Worm (Caenorhabditis elegans) whole organism, young adult: ENCODE data around the gene clec-197.
A peak's percentile ranks its signal among the peaks of the same experiment; 100 is the strongest.

Source experiments
- F23B12.7 ChIP-seq: sonication (generic microtip); optimal IDR thresholded peaks from 2 replicates; lab custom pipeline; 2017; ENCODE audit warnings: missing genetic modification characterization, mild to moderate bottlenecking, missing compliant biosample characterization, antibody characterized with exemption, moderate library complexity; ENCODE audit not compliant: insufficient read depth
- F55B11.4 ChIP-seq: sonication (generic microtip); optimal IDR thresholded peaks from 2 replicates; lab custom pipeline; 2016; ENCODE audit warnings: missing compliant biosample characterization, missing genetic modification characterization, borderline replicate concordance; ENCODE audit not compliant: insufficient read depth
- T26A5.8 ChIP-seq: sonication (generic microtip); optimal IDR thresholded peaks from 2 replicates; lab custom pipeline; 2016; ENCODE audit warnings: missing genetic modification characterization, missing compliant biosample characterization
- Y67H2A.10 ChIP-seq: fragments of 200-800 bp; sonication (Bioruptor generic); conservative IDR thresholded peaks from 2 replicates; pipeline ENCODE4 v1.3.6; 2022; ENCODE audit warnings: missing genetic modification reagents, missing genetic modification characterization, missing compliant biosample characterization
- Y95B8A.8 ChIP-seq: fragments of 200-800 bp; sonication (Bioruptor generic); IDR thresholded peaks from 2 replicates; pipeline ENCODE4 v1.3.6; 2022; ENCODE audit warnings: missing genetic modification reagents, missing genetic modification characterization, missing compliant biosample characterization
- ama-1 ChIP-seq, 3 experiments: fragments of 150-350 bp in 1 of 3; sonication (generic microtip) in 2 of 3; optimal IDR thresholded peaks; 2 replicates each; lab custom pipeline; 2014 to 2018; ENCODE audit warnings: missing biosample characterization in 2 of 3, missing genetic modification characterization in 2 of 3, missing genetic modification reagents in 2 of 3
- aptf-3 ChIP-seq: fragments of 200-800 bp; sonication (Bioruptor generic); IDR thresholded peaks from 2 replicates; pipeline ENCODE4 v1.3.6; 2022; ENCODE audit warnings: missing genetic modification characterization, missing compliant biosample characterization
- atf-7 ChIP-seq: sonication (generic microtip); optimal IDR thresholded peaks from 2 replicates; lab custom pipeline; 2017; ENCODE audit warnings: mild to moderate bottlenecking, missing genetic modification characterization, missing compliant biosample characterization
- attf-3 ChIP-seq: fragments of 200-800 bp; sonication (Bioruptor generic); conservative IDR thresholded peaks from 2 replicates; pipeline ENCODE4 v1.3.6; 2022; ENCODE audit warnings: missing genetic modification reagents, missing genetic modification characterization, missing compliant biosample characterization
- attf-5 ChIP-seq: fragments of 200-800 bp; sonication (Bioruptor generic); optimal IDR thresholded peaks from 2 replicates; lab custom pipeline; 2018; ENCODE audit warnings: mild to moderate bottlenecking, missing genetic modification characterization, missing compliant biosample characterization
- ccch-3 ChIP-seq: fragments of 200-800 bp; sonication (Bioruptor generic); optimal IDR thresholded peaks from 2 replicates; lab custom pipeline; 2018; ENCODE audit warnings: mild to moderate bottlenecking, missing genetic modification characterization, missing compliant biosample characterization
- cebp-1 ChIP-seq, 2 experiments: fragments of 200-800 bp in 1 of 2; sonication (Bioruptor generic) in 1 of 2; sonication (generic microtip) in 1 of 2; IDR thresholded peaks in 1 of 2; optimal IDR thresholded peaks in 1 of 2; 2 replicates each; pipeline versions ENCODE4 v1.3.6 to Lab custom; 2017 to 2022; ENCODE audit warnings: missing compliant biosample characterization in 2 of 2, missing genetic modification characterization in 2 of 2, mild to moderate bottlenecking in 1 of 2, missing genetic modification reagents in 1 of 2, moderate library complexity in 1 of 2
- ceh-58 ChIP-seq: fragments of 200-800 bp; sonication (Bioruptor generic); IDR thresholded peaks from 2 replicates; pipeline ENCODE4 v1.3.6; 2022; ENCODE audit warnings: missing genetic modification characterization, missing compliant biosample characterization
- ceh-91 ChIP-seq: fragments of 200-800 bp; sonication (Bioruptor generic); IDR thresholded peaks from 2 replicates; pipeline ENCODE4 v1.3.6; 2022; ENCODE audit warnings: missing genetic modification reagents, missing genetic modification characterization, missing compliant biosample characterization
- dpff-1 ChIP-seq: sonication (generic microtip); optimal IDR thresholded peaks from 2 replicates; lab custom pipeline; 2017; ENCODE audit warnings: mild to moderate bottlenecking, missing genetic modification characterization, missing compliant biosample characterization
- egrh-3 ChIP-seq: fragments of 200-800 bp; sonication (Bioruptor generic); IDR thresholded peaks from 2 replicates; pipeline ENCODE4 v1.3.6; 2022; ENCODE audit warnings: missing genetic modification reagents, missing genetic modification characterization, missing compliant biosample characterization
- ets-4 ChIP-seq: fragments of 200-800 bp; sonication (Bioruptor generic); optimal IDR thresholded peaks from 2 replicates; lab custom pipeline; 2018; ENCODE audit warnings: mild to moderate bottlenecking, missing genetic modification characterization, missing compliant biosample characterization
- hmg-1.2 ChIP-seq: fragments of 200-800 bp; sonication (Bioruptor generic); IDR thresholded peaks from 2 replicates; pipeline ENCODE4 v1.3.6; 2022; ENCODE audit warnings: missing genetic modification reagents, missing genetic modification characterization, missing compliant biosample characterization
- madf-10 ChIP-seq: sonication (generic microtip); optimal IDR thresholded peaks from 2 replicates; lab custom pipeline; 2016; ENCODE audit warnings: mild to moderate bottlenecking, missing genetic modification characterization, missing compliant biosample characterization
- madf-3 ChIP-seq: fragments of 200-800 bp; sonication (Bioruptor generic); IDR thresholded peaks from 2 replicates; pipeline ENCODE4 v1.3.6; 2022; ENCODE audit warnings: missing genetic modification reagents, missing genetic modification characterization, missing compliant biosample characterization
- mcd-1 ChIP-seq: fragments of 200-800 bp; sonication (Bioruptor generic); IDR thresholded peaks from 2 replicates; pipeline ENCODE4 v1.3.6; 2022; ENCODE audit warnings: missing genetic modification reagents, missing genetic modification characterization, missing compliant biosample characterization
- nhr-80 ChIP-seq: sonication (generic microtip); optimal IDR thresholded peaks from 2 replicates; lab custom pipeline; 2016; ENCODE audit warnings: missing genetic modification characterization, missing compliant biosample characterization
- pha-4 ChIP-seq: fragments of 150-350 bp; sonication (generic microtip); optimal IDR thresholded peaks from 2 replicates; lab custom pipeline; 2014; ENCODE audit warnings: missing biosample characterization, missing genetic modification reagents, missing genetic modification characterization
- sdz-38 ChIP-seq: sonication (generic microtip); optimal IDR thresholded peaks from 2 replicates; lab custom pipeline; 2016; ENCODE audit warnings: missing genotype, missing genetic modification characterization, missing compliant biosample characterization
- snpc-1.3 ChIP-seq: sonication (generic microtip); optimal IDR thresholded peaks from 2 replicates; lab custom pipeline; 2017; ENCODE audit warnings: missing genetic modification characterization, mild to moderate bottlenecking, missing compliant biosample characterization, antibody characterized with exemption, moderate library complexity, missing genotype, missing genetic modification reagents; ENCODE audit not compliant: insufficient read depth
- snpc-4 ChIP-seq, 5 experiments: fragments of 150-350 bp in 1 of 5; sonication (generic microtip) in 4 of 5; optimal IDR thresholded peaks; 2 replicates each; lab custom pipeline; 2014 to 2018; ENCODE audit warnings: missing genetic modification characterization in 5 of 5, missing biosample characterization in 3 of 5, antibody characterized with exemption in 2 of 5, mild to moderate bottlenecking in 2 of 5, missing compliant biosample characterization in 2 of 5, missing genotype in 2 of 5, moderate library complexity in 2 of 5, missing genetic modification reagents in 1 of 5
- tbp1 ChIP-seq: fragments of 200-800 bp; sonication (Bioruptor generic); optimal IDR thresholded peaks from 2 replicates; lab custom pipeline; 2018; ENCODE audit warnings: mild to moderate bottlenecking, missing genetic modification characterization, missing compliant biosample characterization
- xnd-1 ChIP-seq: sonication (generic microtip); optimal IDR thresholded peaks from 2 replicates; lab custom pipeline; 2016; ENCODE audit warnings: missing genotype, missing genetic modification reagents, missing genetic modification characterization, missing compliant biosample characterization
- zfh-2 ChIP-seq: fragments of 200-800 bp; sonication (Bioruptor generic); conservative IDR thresholded peaks from 2 replicates; pipeline ENCODE4 v1.3.6; 2022; ENCODE audit warnings: missing genetic modification reagents, missing genetic modification characterization, missing compliant biosample characterization
- ztf-18 ChIP-seq: sonication (generic microtip); optimal IDR thresholded peaks from 2 replicates; lab custom pipeline; 2016; ENCODE audit warnings: missing genotype, mild to moderate bottlenecking, missing genetic modification characterization, missing compliant biosample characterization
- ztf-26 ChIP-seq: sonication (generic microtip); optimal IDR thresholded peaks from 2 replicates; lab custom pipeline; 2017; ENCODE audit warnings: missing genetic modification characterization, missing compliant biosample characterization

clec-197 gene

DNA sequence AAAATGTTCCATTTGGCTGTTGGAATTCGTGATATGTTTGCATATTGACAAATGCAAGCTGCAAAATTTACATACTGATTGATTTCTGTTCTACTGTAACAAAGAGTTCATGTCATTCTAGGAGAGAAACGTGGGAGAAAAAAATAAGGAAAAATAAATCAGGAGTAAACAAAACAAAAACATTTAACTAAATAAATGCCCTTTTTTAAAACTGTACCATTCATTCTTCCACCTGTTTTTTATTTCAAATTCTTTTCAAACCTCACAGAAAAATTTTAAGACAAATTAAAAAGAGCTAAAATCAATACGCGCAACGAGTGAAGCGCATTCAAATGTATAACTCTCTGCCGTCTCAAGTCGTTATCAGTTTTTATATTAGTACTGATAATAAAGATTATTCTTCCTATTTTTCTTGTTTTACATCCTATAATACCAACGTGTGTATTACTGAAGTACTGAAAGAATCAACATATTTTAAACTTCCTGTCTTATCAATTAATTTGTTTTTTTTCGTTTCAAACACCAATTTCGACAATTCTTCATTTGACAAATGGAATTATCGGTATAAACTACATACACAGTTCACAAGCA lies 7.5 kb downstream of the clec-197 start, which contains the start of gene C49C3.10:
Gene C49C3.10 (minus strand): TSS at position 51 of the 591 bp plus-strand sequence.
- peak; percentile 60 for TF ChIP-seq nhr-80 (tag; lab: Kevin White, UChicago)
- TF ChIP-seq pha-4 = no peak

- TF ChIP-seq dpff-1 (tag; lab: Kevin White, UChicago) = no peak
- no peak for TF ChIP-seq snpc-1.3 (tag; lab: Kevin White, UChicago)
- TF ChIP-seq attf-3 = no peak
- no peak for TF ChIP-seq Y67H2A.10 (GFP tag; lab: Robert Waterston, UW)
- no peak for TF ChIP-seq xnd-1 (tag; lab: Kevin White, UChicago)
- no peak for TF ChIP-seq ccch-3 (GFP tag; lab: Kevin White, UChicago)
- TF ChIP-seq ets-4 (GFP tag; lab: Kevin White, UChicago) = no peak
- no peak for TF ChIP-seq madf-3 (GFP tag; lab: Robert Waterston, UW)
Observed at ce11 chrIV:17335031-17335430, 11.5 kb downstream of the clec-197 start, which contains the start of gene C49C3.8. Gene C49C3.8 (plus strand): TSS chrIV:17335203.

DNA sequence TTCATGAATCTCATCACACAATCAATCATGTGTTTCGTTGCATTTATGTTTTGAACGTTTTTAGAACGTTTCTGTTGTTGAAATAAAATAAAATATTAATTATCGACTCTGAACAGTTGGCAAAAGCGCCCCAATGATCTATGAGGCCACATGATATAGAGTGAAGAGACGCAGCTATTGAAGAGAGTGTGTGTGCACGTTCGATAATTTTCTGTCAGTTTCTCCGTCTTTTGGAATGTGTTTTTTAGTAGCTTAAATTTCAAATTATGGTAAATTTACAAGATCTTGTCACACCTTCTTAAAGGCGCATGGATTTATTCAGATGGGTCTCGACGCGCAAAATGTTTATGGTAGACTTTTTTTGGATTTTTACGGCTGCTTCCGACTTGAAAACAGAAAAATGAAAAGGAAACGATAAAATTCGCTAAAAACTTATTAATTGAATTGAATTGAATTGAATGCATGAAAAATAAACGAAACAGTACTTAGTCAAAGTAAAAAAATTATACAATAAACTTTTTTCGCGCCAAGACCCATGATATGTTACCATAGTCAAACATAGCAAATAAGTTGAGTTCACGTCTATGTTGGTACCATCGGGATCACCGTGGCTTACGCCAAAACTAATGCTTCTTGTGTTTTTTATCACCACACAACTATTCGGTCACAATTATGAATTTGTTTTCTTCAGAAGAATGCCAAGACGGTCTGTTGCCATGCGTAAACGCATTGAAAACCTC lies 12.8 kb downstream of the clec-197 start, which contains the start of gene C49C3.15:
Gene C49C3.15 (plus strand): TSS at position 690 of the 740 bp plus-strand sequence.
- no peak for TF ChIP-seq tbp1 (GFP tag; lab: Kevin White, UChicago)
- no peak for TF ChIP-seq ceh-58 (GFP tag; lab: Robert Waterston, UW)
- no peak for TF ChIP-seq zfh-2 (GFP tag; lab: Robert Waterston, UW)
- 0 out of 2 replicates have a peak, but pooled peaks have one; percentile 11 for TF ChIP-seq mcd-1
- TF ChIP-seq sdz-38 (tag; lab: Kevin White, UChicago) = no peak
- TF ChIP-seq madf-10 = no peak
- no peak for TF ChIP-seq ztf-26 (tag; lab: Kevin White, UChicago)
- TF ChIP-seq aptf-3 (GFP tag; lab: Robert Waterston, UW) = no peak
- peak; percentile 51; the same call in 1 of the 2 replicates for TF ChIP-seq hmg-1.2
- TF ChIP-seq F55B11.4 (tag; lab: Kevin White, UChicago) = no peak
- no peak for TF ChIP-seq egrh-3
- no peak for TF ChIP-seq ceh-91 (GFP tag; lab: Robert Waterston, UW)
- no peak for TF ChIP-seq ama-1 (optimal IDR thresholded peaks at IDR 0.05; lab: Kevin White, UChicago)
- peak in 1 of 2 experiments; percentile 21 for TF ChIP-seq ama-1 (GFP tag; optimal IDR thresholded peaks at IDR 0.05; lab: Kevin White, UChicago)
- TF ChIP-seq atf-7 (tag; lab: Kevin White, UChicago) = no peak
- no peak for TF ChIP-seq T26A5.8 (tag; lab: Kevin White, UChicago)
- TF ChIP-seq cebp-1 (GFP tag; IDR thresholded peaks at IDR 0.05; lab: Robert Waterston, UW) = no peak
- no peak for TF ChIP-seq cebp-1 (tag; optimal IDR thresholded peaks at IDR 0.05; lab: Kevin White, UChicago)
- no peak for TF ChIP-seq Y95B8A.8
- peak; percentile 13 for TF ChIP-seq ztf-18 (tag; lab: Kevin White, UChicago)
- peak; percentile 71 for TF ChIP-seq attf-5 (GFP tag; lab: Kevin White, UChicago)
- peak; percentile 15 for TF ChIP-seq nhr-80 (tag; lab: Kevin White, UChicago)
- peak; percentile 20 for TF ChIP-seq F23B12.7 (tag; lab: Kevin White, UChicago)
- no peak for TF ChIP-seq snpc-4 (GFP tag; optimal IDR thresholded peaks at IDR 0.05; lab: Kevin White, UChicago)
- peak in 1 of 4 experiments; percentile 52 for TF ChIP-seq snpc-4 (tag; optimal IDR thresholded peaks at IDR 0.05; lab: Kevin White, UChicago)
